Worm (Caenorhabditis elegans) whole organism, L1 larva: ENCODE data around the gene srg-55.

Experiments used
- blmp-1 ChIP-seq: fragments of 150-350 bp; optimal IDR thresholded peaks from 2 replicates; lab custom pipeline; 2014; ENCODE audit warnings: missing biosample characterization, missing genetic modification characterization
- egl-27 ChIP-seq, 2 experiments: fragments of 150-350 bp in 1 of 2; sonication (generic microtip); optimal IDR thresholded peaks; 3 replicates each; lab custom pipeline; 2017 to 2018; ENCODE audit warnings: missing biosample characterization in 2 of 2, missing genetic modification characterization in 2 of 2, missing genetic modification reagents in 2 of 2
- fkh-10 ChIP-seq: sonication (generic microtip); optimal IDR thresholded peaks from 2 replicates; lab custom pipeline; 2017; ENCODE audit warnings: missing biosample characterization, missing genetic modification reagents, missing genetic modification characterization
- fos-1 ChIP-seq: fragments of 150-350 bp; optimal IDR thresholded peaks from 2 replicates; lab custom pipeline; 2014; ENCODE audit warnings: missing biosample characterization, missing genetic modification characterization
- lin-13 ChIP-seq: fragments of 150-350 bp; optimal IDR thresholded peaks from 2 replicates; lab custom pipeline; 2014; ENCODE audit warnings: missing biosample characterization, missing genetic modification reagents, missing genetic modification characterization
- lin-15B ChIP-seq: fragments of 150-350 bp; sonication (generic microtip); optimal IDR thresholded peaks from 3 replicates; lab custom pipeline; 2014; ENCODE audit warnings: missing biosample characterization, missing genetic modification characterization
- lsy-2 ChIP-seq, 2 experiments: fragments of 150-350 bp; optimal IDR thresholded peaks; 2 replicates each; lab custom pipeline; 2014; ENCODE audit warnings: missing biosample characterization in 2 of 2, missing genetic modification characterization in 2 of 2
- nhr-237 ChIP-seq: fragments of 150-350 bp; optimal IDR thresholded peaks from 2 replicates; lab custom pipeline; 2014; ENCODE audit warnings: missing biosample characterization, missing genetic modification characterization
- nhr-84 ChIP-seq: sonication (generic microtip); optimal IDR thresholded peaks from 2 replicates; lab custom pipeline; 2017; ENCODE audit warnings: missing biosample characterization, missing genetic modification characterization
- pag-3 ChIP-seq: sonication (generic microtip); optimal IDR thresholded peaks from 2 replicates; lab custom pipeline; 2017; ENCODE audit warnings: missing genetic modification characterization, mild to moderate bottlenecking, missing compliant biosample characterization, antibody characterized with exemption, borderline replicate concordance; ENCODE audit not compliant: insufficient read depth
- unc-62 ChIP-seq: fragments of 150-350 bp; optimal IDR thresholded peaks from 2 replicates; lab custom pipeline; 2014; ENCODE audit warnings: missing biosample characterization, missing genetic modification reagents, missing genetic modification characterization
- zip-4 ChIP-seq: fragments of 200-800 bp; sonication (Bioruptor generic); optimal IDR thresholded peaks from 2 replicates; lab custom pipeline; 2018; ENCODE audit warnings: mild to moderate bottlenecking, missing genetic modification characterization, moderate library complexity, missing compliant biosample characterization

- no peak for TF ChIP-seq fos-1
- no peak for TF ChIP-seq egl-27 (tag; optimal IDR thresholded peaks at IDR 0.05; lab: Kevin White, UChicago)
- no peak for TF ChIP-seq lsy-2 (tag; optimal IDR thresholded peaks at IDR 0.05; lab: Kevin White, UChicago)
- TF ChIP-seq zip-4: no peak
- no peak for TF ChIP-seq unc-62 (GFP tag; lab: Kevin White, UChicago)
- TF ChIP-seq pag-3 (tag; lab: Kevin White, UChicago): no peak
- TF ChIP-seq fkh-10 (GFP tag; lab: Kevin White, UChicago): no peak
- no peak for TF ChIP-seq blmp-1 (tag; lab: Kevin White, UChicago)
- no peak for TF ChIP-seq lin-13 (GFP tag; lab: Kevin White, UChicago)
- no peak for TF ChIP-seq nhr-237 (tag; lab: Kevin White, UChicago)
- no peak for TF ChIP-seq nhr-84 (tag; lab: Kevin White, UChicago)
- TF ChIP-seq lin-15B (tag; lab: Kevin White, UChicago): no peak
These were observed 12.5 kb downstream of the srg-55 start, which contains the start of gene H12D21.11 for ce11 chrV:14915599-14915998.
